Worm (Caenorhabditis elegans) whole organism, late embryonic: ENCODE data around the gene ssr-2.

Experiments
- K09A11.1 ChIP-seq: sonication (generic microtip); optimal IDR thresholded peaks from 2 replicates; lab custom pipeline; 2017; ENCODE audit warnings: antibody characterized with exemption, mild to moderate bottlenecking, missing genetic modification characterization, missing compliant biosample characterization; ENCODE audit not compliant: insufficient read depth
- ceh-2 ChIP-seq: sonication (generic microtip); optimal IDR thresholded peaks from 2 replicates; lab custom pipeline; 2016; ENCODE audit warnings: missing genotype, missing genetic modification characterization, missing compliant biosample characterization
- ceh-24 ChIP-seq: sonication (generic microtip); optimal IDR thresholded peaks from 2 replicates; lab custom pipeline; 2016; ENCODE audit warnings: mild to moderate bottlenecking, missing genetic modification characterization, missing compliant biosample characterization
- ceh-34 ChIP-seq: sonication (generic microtip); optimal IDR thresholded peaks from 2 replicates; lab custom pipeline; 2016; ENCODE audit warnings: mild to moderate bottlenecking, missing genetic modification characterization, missing compliant biosample characterization
- ceh-45 ChIP-seq: fragments of 200-800 bp; sonication (Bioruptor generic); IDR thresholded peaks from 2 replicates; pipeline ENCODE4 v1.3.6; 2022; ENCODE audit warnings: missing genetic modification reagents, missing genetic modification characterization, missing compliant biosample characterization
- ceh-9 ChIP-seq: sonication (generic microtip); optimal IDR thresholded peaks from 2 replicates; lab custom pipeline; 2016; ENCODE audit warnings: mild to moderate bottlenecking, missing genetic modification characterization, inconsistent platforms, missing compliant biosample characterization
- dve-1 ChIP-seq: sonication (generic microtip); optimal IDR thresholded peaks from 2 replicates; lab custom pipeline; 2017; ENCODE audit warnings: antibody characterized with exemption, mild to moderate bottlenecking, missing genetic modification characterization, missing compliant biosample characterization
- elt-2 ChIP-seq: sonication (generic microtip); optimal IDR thresholded peaks from 2 replicates; lab custom pipeline; 2016; ENCODE audit warnings: missing genetic modification reagents, missing genetic modification characterization, missing compliant biosample characterization
- elt-4 ChIP-seq: sonication (generic microtip); optimal IDR thresholded peaks from 2 replicates; lab custom pipeline; 2016; ENCODE audit warnings: missing genetic modification characterization, missing compliant biosample characterization
- ets-4 ChIP-seq: sonication (generic microtip); optimal IDR thresholded peaks from 2 replicates; lab custom pipeline; 2016; ENCODE audit warnings: missing genetic modification characterization, missing compliant biosample characterization
- eyg-1 ChIP-seq: sonication (generic microtip); optimal IDR thresholded peaks from 2 replicates; lab custom pipeline; 2016; ENCODE audit warnings: missing genotype, missing genetic modification characterization, missing compliant biosample characterization
- fkh-10 ChIP-seq: fragments of 150-350 bp; optimal IDR thresholded peaks from 2 replicates; lab custom pipeline; 2014; ENCODE audit warnings: missing biosample characterization, missing genetic modification reagents, missing genetic modification characterization
- fkh-6 ChIP-seq: sonication (generic microtip); optimal IDR thresholded peaks from 2 replicates; lab custom pipeline; 2016; ENCODE audit warnings: missing genetic modification characterization, missing compliant biosample characterization
- hlh-8 ChIP-seq: sonication (generic microtip); optimal IDR thresholded peaks from 2 replicates; lab custom pipeline; 2016; ENCODE audit warnings: missing genotype, missing genetic modification characterization, missing compliant biosample characterization
- lim-6 ChIP-seq: sonication (generic microtip); optimal IDR thresholded peaks from 2 replicates; lab custom pipeline; 2016; ENCODE audit warnings: missing genetic modification characterization, missing compliant biosample characterization
- lin-11 ChIP-seq: fragments of 200-800 bp; sonication (Bioruptor generic); optimal IDR thresholded peaks from 2 replicates; lab custom pipeline; 2018; ENCODE audit warnings: mild to moderate bottlenecking, missing genetic modification characterization, missing compliant biosample characterization
- nfya-1 ChIP-seq: sonication (generic microtip); optimal IDR thresholded peaks from 2 replicates; lab custom pipeline; 2017; ENCODE audit warnings: missing genetic modification characterization, mild to moderate bottlenecking, missing compliant biosample characterization, antibody characterized with exemption, moderate library complexity
- nhr-11 ChIP-seq: fragments of 150-350 bp; optimal IDR thresholded peaks from 2 replicates; lab custom pipeline; 2014; ENCODE audit warnings: missing biosample characterization, missing genetic modification characterization
- odd-2 ChIP-seq: sonication (generic microtip); optimal IDR thresholded peaks from 2 replicates; lab custom pipeline; 2017; ENCODE audit warnings: antibody characterized with exemption, mild to moderate bottlenecking, missing genetic modification characterization, missing compliant biosample characterization
- pha-2 ChIP-seq: sonication (generic microtip); optimal IDR thresholded peaks from 2 replicates; lab custom pipeline; 2017; ENCODE audit warnings: mild to moderate bottlenecking, missing genetic modification characterization, missing compliant biosample characterization
- pha-4 ChIP-seq: fragments of 150-350 bp; optimal IDR thresholded peaks from 2 replicates; lab custom pipeline; 2018; ENCODE audit warnings: missing biosample characterization, missing genetic modification reagents, missing genetic modification characterization
- pqm-1 ChIP-seq: sonication (generic microtip); optimal IDR thresholded peaks from 2 replicates; lab custom pipeline; 2016; ENCODE audit warnings: missing genetic modification characterization, missing compliant biosample characterization
- pros-1 ChIP-seq: fragments of 150-350 bp; optimal IDR thresholded peaks from 2 replicates; lab custom pipeline; 2014; ENCODE audit warnings: missing biosample characterization, missing genetic modification reagents, missing genetic modification characterization
- ref-2 ChIP-seq: sonication (generic microtip); optimal IDR thresholded peaks from 2 replicates; lab custom pipeline; 2016; ENCODE audit warnings: missing genetic modification characterization, missing compliant biosample characterization
- sox-4 ChIP-seq: sonication (generic microtip); optimal IDR thresholded peaks from 2 replicates; lab custom pipeline; 2017; ENCODE audit warnings: mild to moderate bottlenecking, missing genetic modification characterization, inconsistent platforms, missing compliant biosample characterization
- syd-9 ChIP-seq: sonication (generic microtip); optimal IDR thresholded peaks from 2 replicates; lab custom pipeline; 2016; ENCODE audit warnings: mild to moderate bottlenecking, missing genetic modification characterization, moderate library complexity, missing compliant biosample characterization
- tbx-2 ChIP-seq: sonication (generic microtip); optimal IDR thresholded peaks from 2 replicates; lab custom pipeline; 2016; ENCODE audit warnings: missing genetic modification characterization, missing compliant biosample characterization
- unc-3 ChIP-seq, 2 experiments: fragments of 200-800 bp in 1 of 2; sonication (Bioruptor generic) in 1 of 2; sonication (generic microtip) in 1 of 2; conservative IDR thresholded peaks in 1 of 2; optimal IDR thresholded peaks in 1 of 2; 2 replicates each; pipeline versions ENCODE4 v1.3.6 to Lab custom; 2016 to 2022; ENCODE audit warnings: missing compliant biosample characterization in 2 of 2, missing genetic modification characterization in 2 of 2, missing genetic modification reagents in 1 of 2

Gene ssr-2

DNA sequence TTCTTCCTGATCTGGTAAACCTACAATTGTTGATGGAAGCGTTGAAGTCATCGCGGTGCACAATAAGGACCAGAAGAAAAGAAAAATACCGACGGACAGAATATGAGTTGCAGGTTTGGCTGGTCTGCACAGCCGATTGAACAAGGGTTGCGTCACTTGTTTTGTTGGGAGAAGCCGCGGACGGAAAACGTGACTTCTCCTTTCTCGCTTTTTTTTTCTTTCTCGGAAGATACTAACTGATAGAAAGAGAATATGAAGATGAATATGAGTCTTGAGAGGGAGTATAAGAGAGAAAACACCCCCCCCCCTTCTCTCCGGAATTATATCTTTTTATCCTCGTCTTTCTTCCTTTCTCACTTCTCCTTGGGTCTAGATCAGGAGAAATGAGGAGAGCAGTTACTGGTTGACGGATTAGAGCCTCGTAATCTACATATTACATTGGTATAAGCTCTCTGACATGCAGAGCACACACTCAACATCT lies at the start of gene ssr-2:
Gene ssr-2, minus strand, starts transcription at position 51 of the 481 bp plus-strand sequence.
- no peak for TF ChIP-seq dve-1 (tag; lab: Kevin White, UChicago)

DNA sequence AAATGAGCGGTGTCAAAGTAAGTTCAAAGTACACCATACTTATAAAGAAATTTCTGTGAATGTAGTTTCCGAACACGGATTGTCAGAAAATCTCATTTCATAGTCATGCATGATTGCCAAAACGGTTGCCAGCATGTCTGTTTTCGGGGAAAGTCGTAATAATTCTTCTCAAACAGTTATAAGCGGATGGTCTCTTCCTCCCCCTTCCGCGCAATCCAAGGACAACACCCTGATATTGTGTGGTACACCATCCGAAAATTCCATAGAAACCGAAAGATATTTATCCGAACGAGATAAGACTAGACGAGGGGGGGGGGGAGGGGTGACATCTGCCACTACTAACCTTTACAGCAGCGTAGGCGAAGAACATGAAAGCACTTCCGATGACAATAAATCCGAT lies 47.0 kb upstream of the ssr-2 start:
- TF ChIP-seq ceh-9 (tag; lab: Kevin White, UChicago) (no peak), fkh-10 (GFP tag; lab: Kevin White, UChicago) (no peak), lin-11 (tag; lab: Kevin White, UChicago) (no peak), fkh-6 (tag; lab: Kevin White, UChicago) (no peak)

DNA sequence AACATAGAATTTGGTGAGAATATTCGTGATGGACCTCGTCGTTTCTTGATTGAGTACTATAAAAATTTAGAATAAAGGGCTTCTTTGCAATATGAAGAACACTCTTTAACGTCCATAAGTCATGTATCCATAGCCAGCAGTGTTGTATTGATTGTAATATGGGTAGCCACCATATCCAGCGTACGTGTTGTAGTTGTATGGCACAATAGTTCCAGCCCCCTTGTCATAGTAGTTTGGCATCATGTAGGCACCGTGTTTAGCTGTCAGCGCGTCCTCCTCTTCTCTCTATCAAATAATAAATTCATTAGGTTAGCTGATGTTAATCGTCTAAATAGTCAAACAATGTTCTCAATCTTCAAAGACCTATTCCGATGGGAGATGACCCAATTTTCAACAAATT lies 45.7 kb upstream of the ssr-2 start:
- TF ChIP-seq K09A11.1 (tag; lab: Kevin White, UChicago): no peak
- TF ChIP-seq elt-2 (tag; lab: Kevin White, UChicago): no peak
- no peak for TF ChIP-seq nfya-1 (tag; lab: Kevin White, UChicago)
- TF ChIP-seq ref-2 (tag; lab: Kevin White, UChicago): no peak
- no peak for TF ChIP-seq elt-4 (tag; lab: Kevin White, UChicago)
- TF ChIP-seq hlh-8 (tag; lab: Kevin White, UChicago): no peak
- TF ChIP-seq odd-2 (tag; lab: Kevin White, UChicago): no peak
- no peak for TF ChIP-seq pha-2 (tag; lab: Kevin White, UChicago)
- TF ChIP-seq tbx-2: no peak
- no peak for TF ChIP-seq lim-6 (tag; lab: Kevin White, UChicago)
- TF ChIP-seq ceh-2 (tag; lab: Kevin White, UChicago): no peak
- no peak for TF ChIP-seq ceh-24 (tag; lab: Kevin White, UChicago)
- TF ChIP-seq unc-3 (GFP tag; conservative IDR thresholded peaks at IDR 0.05; lab: Robert Waterston, UW): no peak
- TF ChIP-seq unc-3 (tag; optimal IDR thresholded peaks at IDR 0.05; lab: Kevin White, UChicago): no peak
- TF ChIP-seq ceh-45 (GFP tag; lab: Robert Waterston, UW): no peak
- TF ChIP-seq, all 69 proteins: peak for 0

- TF ChIP-seq nhr-11 (tag; lab: Kevin White, UChicago) (no peak), ceh-34 (peak; percentile 23), ref-2 (tag; lab: Kevin White, UChicago) (peak; percentile 24), ets-4 (peak; percentile 1), dve-1 (tag; lab: Kevin White, UChicago) (peak; percentile 1), pha-2 (tag; lab: Kevin White, UChicago) (no peak), pha-4 (tag; lab: Kevin White, UChicago) (no peak)
These were observed 43.5 kb upstream of the ssr-2 start, which contains the start of gene F53B3.3 for ce11 chrX:2871037-2871436. TSS of gene F53B3.3 (minus strand) at chrX:2871137.

DNA sequence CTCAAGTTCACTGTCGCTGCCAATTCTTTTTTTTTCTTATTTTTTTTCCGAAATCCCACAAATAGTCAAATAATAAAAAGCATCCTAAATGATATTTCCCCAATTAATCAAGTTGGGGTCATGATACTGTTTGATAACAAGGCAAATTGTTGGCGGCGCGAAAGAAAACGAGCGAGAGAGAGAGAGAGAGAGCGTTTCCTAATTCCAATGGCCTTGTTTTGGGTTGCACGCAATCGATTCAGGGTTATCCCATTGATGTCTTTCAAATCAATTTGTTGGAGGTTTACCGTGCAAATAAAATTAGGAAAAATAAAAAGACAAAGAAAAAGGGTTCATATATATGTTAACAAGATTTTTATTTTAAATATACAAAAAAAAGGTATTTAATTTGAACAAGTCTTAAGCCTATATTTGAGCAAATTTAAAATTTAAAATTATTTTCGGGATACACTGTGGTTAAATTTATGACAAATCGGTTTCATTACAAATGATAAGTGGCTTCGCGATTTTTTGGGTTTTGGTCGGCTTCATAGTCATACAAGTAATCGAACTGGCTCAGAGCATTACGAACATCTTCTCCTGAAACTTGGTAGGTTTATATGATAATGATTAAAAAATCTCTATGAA lies 38.2 kb upstream of the ssr-2 start:
- no peak for TF ChIP-seq eyg-1
- TF ChIP-seq ceh-9 (tag; lab: Kevin White, UChicago): no peak
- TF ChIP-seq syd-9 (tag; lab: Kevin White, UChicago): no peak
- TF ChIP-seq pros-1: no peak
- no peak for TF ChIP-seq dve-1 (tag; lab: Kevin White, UChicago)

DNA sequence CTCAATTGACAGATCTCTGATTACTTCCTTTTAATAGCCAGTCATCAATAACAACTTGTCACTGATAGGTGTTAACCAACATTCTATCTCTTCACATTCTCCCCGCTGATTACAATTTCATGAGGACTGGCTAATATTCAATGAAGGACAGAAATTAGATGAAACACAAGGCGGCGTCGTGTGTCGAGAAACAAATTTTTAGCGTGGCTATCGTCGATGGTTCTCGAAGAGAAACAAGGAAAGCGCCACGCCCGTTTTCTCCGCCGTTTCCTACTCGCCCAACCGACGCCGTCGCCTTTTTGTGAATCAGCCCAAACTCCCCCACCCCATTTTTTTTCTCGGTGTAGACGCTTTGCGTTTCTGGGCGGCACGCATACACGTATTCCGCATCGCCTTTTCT lies 36.4 kb upstream of the ssr-2 start, which contains the start of gene F53B3.6:
Gene F53B3.6, plus strand, starts transcription at position 284 of the 400 bp plus-strand sequence.
- TF ChIP-seq pqm-1 (no peak), ceh-2 (tag; lab: Kevin White, UChicago) (no peak), sox-4 (tag; lab: Kevin White, UChicago) (no peak)
